Fruit fly (Drosophila melanogaster) whole organism, embryonic: ENCODE data around the gene CG32087.

Source experiments
- Asciz ChIP-seq: fragments of 200-800 bp; sonication (Bioruptor generic); optimal IDR thresholded peaks from 2 replicates; lab custom pipeline; 2017; ENCODE audit warnings: missing biosample characterization, mild to moderate bottlenecking, missing genetic modification characterization, missing genetic modification reagents
- Bdp1 ChIP-seq: fragments of 200-800 bp; sonication (Bioruptor generic); optimal IDR thresholded peaks from 3 replicates; lab custom pipeline; 2016; ENCODE audit warnings: missing biosample characterization, missing genetic modification characterization
- CG10267 ChIP-seq: fragments of 200-800 bp; sonication (Bioruptor generic); optimal IDR thresholded peaks from 2 replicates; lab custom pipeline; 2018; ENCODE audit warnings: missing biosample characterization, mild to moderate bottlenecking, missing genetic modification characterization, moderate library complexity
- CG10462 ChIP-seq: fragments of 200-800 bp; sonication (Bioruptor generic); optimal IDR thresholded peaks from 2 replicates; lab custom pipeline; 2016; ENCODE audit warnings: missing biosample characterization, missing genetic modification characterization
- CG11093 ChIP-seq: fragments of 200-800 bp; sonication (Bioruptor generic); IDR thresholded peaks from 3 replicates; pipeline ENCODE4 v1.3.6; 2022; ENCODE audit warnings: missing biosample characterization, missing genetic modification characterization
- CG11456 ChIP-seq: fragments of 200-800 bp; sonication (Bioruptor generic); IDR thresholded peaks from 3 replicates; pipeline ENCODE4 v1.3.6; 2022; ENCODE audit warnings: missing biosample characterization, missing genetic modification characterization
- CG15269 ChIP-seq: fragments of 200-800 bp; sonication (Bioruptor generic); optimal IDR thresholded peaks from 2 replicates; lab custom pipeline; 2018; ENCODE audit warnings: missing biosample characterization, mild to moderate bottlenecking, missing genetic modification characterization, moderate library complexity
- CG1647 ChIP-seq: fragments of 200-800 bp; sonication (Bioruptor generic); optimal IDR thresholded peaks from 3 replicates; lab custom pipeline; 2016; ENCODE audit warnings: missing biosample characterization, missing genetic modification characterization
- CG17912 ChIP-seq: fragments of 200-800 bp; sonication (Bioruptor generic); optimal IDR thresholded peaks from 2 replicates; lab custom pipeline; 2018; ENCODE audit warnings: missing biosample characterization, mild to moderate bottlenecking, missing genetic modification characterization
- CG32767 ChIP-seq: fragments of 200-800 bp; sonication (Bioruptor generic); IDR thresholded peaks from 2 replicates; pipeline ENCODE4 v1.3.6; 2022; ENCODE audit warnings: missing biosample characterization, missing genetic modification characterization
- CG6813 ChIP-seq: fragments of 200-800 bp; sonication (Bioruptor generic); optimal IDR thresholded peaks from 2 replicates; lab custom pipeline; 2017; ENCODE audit warnings: missing biosample characterization, missing genetic modification characterization, mild to moderate bottlenecking, moderate library complexity, missing genetic modification reagents
- CHES-1-like ChIP-seq: fragments of 200-800 bp; sonication (Bioruptor generic); optimal IDR thresholded peaks from 2 replicates; lab custom pipeline; 2016; ENCODE audit warnings: missing biosample characterization, missing genetic modification characterization
- Camta ChIP-seq: fragments of 200-800 bp; sonication (Bioruptor generic); optimal IDR thresholded peaks from 2 replicates; lab custom pipeline; 2016; ENCODE audit warnings: missing biosample characterization, missing genetic modification characterization
- Deaf1 ChIP-seq: fragments of 200-800 bp; optimal IDR thresholded peaks from 3 replicates; lab custom pipeline; 2019; ENCODE audit warnings: missing biosample characterization, mild to moderate bottlenecking, missing genetic modification characterization, moderate library complexity
- Dip3 ChIP-seq: fragments of 200-800 bp; sonication (Bioruptor generic); optimal IDR thresholded peaks from 3 replicates; lab custom pipeline; 2016; ENCODE audit warnings: missing biosample characterization, missing genetic modification characterization
- Dp ChIP-seq: fragments of 200-800 bp; sonication (Bioruptor generic); optimal IDR thresholded peaks from 2 replicates; lab custom pipeline; 2018; ENCODE audit warnings: missing biosample characterization, mild to moderate bottlenecking, missing genetic modification characterization, moderate library complexity
- E2f2 ChIP-seq: fragments of 200-800 bp; sonication (Bioruptor generic); IDR thresholded peaks from 2 replicates; pipeline ENCODE4 v1.3.6; 2022; ENCODE audit warnings: missing biosample characterization, missing genetic modification characterization
- Ets65A ChIP-seq: fragments of 200-800 bp; sonication (Bioruptor generic); peaks from one replicate; lab custom pipeline; 2016; ENCODE audit warnings: missing biosample characterization, missing genetic modification characterization
- Fer1 ChIP-seq: fragments of 200-800 bp; sonication (Bioruptor generic); optimal IDR thresholded peaks from 2 replicates; lab custom pipeline; 2017; ENCODE audit warnings: missing biosample characterization, mild to moderate bottlenecking, missing genetic modification characterization
- Fer3 ChIP-seq: fragments of 200-800 bp; sonication (Bioruptor generic); optimal IDR thresholded peaks from 2 replicates; lab custom pipeline; 2018; ENCODE audit warnings: missing biosample characterization, mild to moderate bottlenecking, missing genetic modification characterization, moderate library complexity
- Kr ChIP-seq: fragments of 200-800 bp; sonication (Bioruptor generic); optimal IDR thresholded peaks from 2 replicates; lab custom pipeline; 2017; ENCODE audit warnings: missing biosample characterization, mild to moderate bottlenecking, missing genetic modification characterization
- Med ChIP-seq: fragments of 200-800 bp; sonication (Bioruptor generic); peaks from one replicate; lab custom pipeline; 2016; ENCODE audit warnings: missing biosample characterization, missing genetic modification characterization, mild to moderate bottlenecking, inconsistent platforms, moderate library complexity
- Mes4 ChIP-seq: fragments of 200-800 bp; sonication (Bioruptor generic); optimal IDR thresholded peaks from 2 replicates; lab custom pipeline; 2016; ENCODE audit warnings: missing biosample characterization, missing genetic modification characterization
- Oli ChIP-seq: fragments of 200-800 bp; sonication (Bioruptor generic); optimal IDR thresholded peaks from 2 replicates; lab custom pipeline; 2018; ENCODE audit warnings: missing biosample characterization, mild to moderate bottlenecking, missing genetic modification characterization, moderate library complexity
- abd-A ChIP-seq: fragments of 200-800 bp; sonication (Bioruptor generic); optimal IDR thresholded peaks from 3 replicates; lab custom pipeline; 2019; ENCODE audit warnings: missing biosample characterization, mild to moderate bottlenecking, missing genetic modification characterization, moderate library complexity
- bbx ChIP-seq: fragments of 200-800 bp; sonication (Bioruptor generic); IDR thresholded peaks from 2 replicates; pipeline ENCODE4 v1.3.6; 2022; ENCODE audit warnings: missing biosample characterization, missing genetic modification characterization; ENCODE audit not compliant: partially characterized antibody
- bowl ChIP-seq: fragments of 200-800 bp; sonication (Bioruptor generic); IDR thresholded peaks from 2 replicates; pipeline ENCODE4 v1.3.6; 2022; ENCODE audit warnings: missing biosample characterization, missing genetic modification characterization
- caup ChIP-seq: fragments of 200-800 bp; sonication (Bioruptor generic); optimal IDR thresholded peaks from 3 replicates; lab custom pipeline; 2017; ENCODE audit warnings: missing biosample characterization, mild to moderate bottlenecking, missing genetic modification characterization, moderate library complexity; ENCODE audit not compliant: severe bottlenecking
- cg ChIP-seq: fragments of 200-800 bp; sonication (Bioruptor generic); optimal IDR thresholded peaks from 3 replicates; lab custom pipeline; 2019; ENCODE audit warnings: missing biosample characterization, mild to moderate bottlenecking, missing genetic modification characterization, moderate library complexity
- ci ChIP-seq: fragments of 200-800 bp; sonication (Bioruptor generic); IDR thresholded peaks from 3 replicates; pipeline ENCODE4 v1.3.6; 2022; ENCODE audit warnings: missing biosample characterization, missing genetic modification characterization
- dan ChIP-seq: fragments of 200-800 bp; sonication (Bioruptor generic); IDR thresholded peaks from 2 replicates; pipeline ENCODE4 v1.3.6; 2022; ENCODE audit warnings: missing biosample characterization, missing genetic modification characterization
- danr ChIP-seq: fragments of 200-800 bp; sonication (Bioruptor generic); IDR thresholded peaks from 2 replicates; pipeline ENCODE4 v1.3.6; 2022; ENCODE audit warnings: missing biosample characterization, missing genetic modification characterization
- dati ChIP-seq: fragments of 200-800 bp; sonication (Bioruptor generic); IDR thresholded peaks from 2 replicates; pipeline ENCODE4 v1.3.6; 2022; ENCODE audit warnings: missing biosample characterization, missing genetic modification characterization
- dmrt11E ChIP-seq: fragments of 200-800 bp; sonication (Bioruptor generic); optimal IDR thresholded peaks from 3 replicates; lab custom pipeline; 2018; ENCODE audit warnings: missing biosample characterization, mild to moderate bottlenecking, missing genetic modification characterization, moderate library complexity
- dmrt99B ChIP-seq: fragments of 200-800 bp; sonication (Bioruptor generic); optimal IDR thresholded peaks from 2 replicates; lab custom pipeline; 2018; ENCODE audit warnings: missing biosample characterization, mild to moderate bottlenecking, missing genetic modification characterization, moderate library complexity
- dysf ChIP-seq: fragments of 200-800 bp; sonication (Bioruptor generic); IDR thresholded peaks from 3 replicates; pipeline ENCODE4 v1.3.6; 2022; ENCODE audit warnings: missing biosample characterization, missing genetic modification characterization
- fd64A ChIP-seq: fragments of 200-800 bp; sonication (Bioruptor generic); optimal IDR thresholded peaks from 3 replicates; lab custom pipeline; 2018; ENCODE audit warnings: missing biosample characterization, mild to moderate bottlenecking, missing genetic modification characterization
- fru ChIP-seq: fragments of >200 bp; optimal IDR thresholded peaks from 2 replicates; lab custom pipeline; 2017
- gsb ChIP-seq: fragments of 200-800 bp; sonication (Bioruptor generic); IDR thresholded peaks from 2 replicates; pipeline ENCODE4 v1.3.6; 2022; ENCODE audit warnings: missing biosample characterization, missing genetic modification characterization
- hb ChIP-seq: fragments of 200-800 bp; sonication (Bioruptor generic); IDR thresholded peaks from 3 replicates; pipeline ENCODE4 v1.3.6; 2022; ENCODE audit warnings: missing biosample characterization, missing genetic modification characterization; ENCODE audit not compliant: partially characterized antibody
- maf-S ChIP-seq: fragments of 200-800 bp; sonication (Bioruptor generic); optimal IDR thresholded peaks from 2 replicates; lab custom pipeline; 2016; ENCODE audit warnings: missing biosample characterization, missing genetic modification characterization
- mam ChIP-seq: fragments of 200-800 bp; sonication (Bioruptor generic); optimal IDR thresholded peaks from 3 replicates; lab custom pipeline; 2016; ENCODE audit warnings: missing biosample characterization, missing genetic modification characterization
- nau ChIP-seq: fragments of 200-800 bp; sonication (Bioruptor generic); optimal IDR thresholded peaks from 3 replicates; lab custom pipeline; 2017; ENCODE audit warnings: missing biosample characterization, mild to moderate bottlenecking, missing genetic modification characterization, missing genetic modification reagents
- oc ChIP-seq: fragments of 200-800 bp; sonication (Bioruptor generic); optimal IDR thresholded peaks from 2 replicates; lab custom pipeline; 2018; ENCODE audit warnings: missing biosample characterization, mild to moderate bottlenecking, missing genetic modification characterization, moderate library complexity
- onecut ChIP-seq: fragments of 200-800 bp; sonication (Bioruptor generic); IDR thresholded peaks from 2 replicates; pipeline ENCODE4 v1.3.6; 2022; ENCODE audit warnings: missing biosample characterization, missing genetic modification characterization
- pan ChIP-seq, 4 experiments: fragments of >200 bp in 3 of 4; fragments of 200-800 bp in 1 of 4; sonication (Bioruptor generic) in 1 of 4; optimal IDR thresholded peaks in 3 of 4; IDR thresholded peaks in 1 of 4; 2 replicates each; pipeline versions ENCODE4 v1.3.6 to Lab custom; 2017 to 2022; ENCODE audit warnings: missing biosample characterization in 2 of 4, missing genetic modification characterization in 2 of 4, mixed read lengths in 1 of 4
- prd ChIP-seq, 3 experiments: fragments of >200 bp in 2 of 3; fragments of 200-800 bp in 1 of 3; sonication (Bioruptor generic) in 1 of 3; optimal IDR thresholded peaks in 2 of 3; IDR thresholded peaks in 1 of 3; 2 replicates in 2 of 3; 3 replicates in 1 of 3; pipeline versions ENCODE4 v1.3.6 to Lab custom; 2017 to 2022; ENCODE audit warnings: missing biosample characterization in 1 of 3, missing genetic modification characterization in 1 of 3
- so ChIP-seq: fragments of 200-800 bp; sonication (Bioruptor generic); IDR thresholded peaks from 3 replicates; pipeline ENCODE4 v1.3.6; 2022; ENCODE audit warnings: missing biosample characterization, missing genetic modification characterization
- ssp ChIP-seq: fragments of 200-800 bp; sonication (Bioruptor generic); IDR thresholded peaks from 2 replicates; pipeline ENCODE4 v1.3.6; 2022; ENCODE audit warnings: missing biosample characterization, missing genetic modification characterization
- zfh2 ChIP-seq: fragments of 200-800 bp; sonication (Bioruptor generic); optimal IDR thresholded peaks from 2 replicates; lab custom pipeline; 2016; ENCODE audit warnings: missing biosample characterization, missing genetic modification characterization

Gene CG32087

dm6 chr3L:11711059-11711628 is 20.8 kb upstream of the CG32087 start, which contains the start of gene crim (continued):
- TF ChIP-seq CG10462 (no peak), Oli (tag; lab: Kevin White, UChicago) (no peak), CG6813 (no peak), oc (tag; lab: Kevin White, UChicago) (no peak), maf-S (no peak), Camta (no peak), dan (no peak), cg (GFP tag; lab: Kevin White, UChicago) (no peak), hb (no peak), Fer1 (peak; percentile 10), gsb (GFP tag; lab: Robert Waterston, UW) (no peak), Kr (GFP tag; lab: Kevin White, UChicago) (no peak), zfh2 (GFP tag; lab: Kevin White, UChicago) (no peak), Fer3 (tag; lab: Kevin White, UChicago) (no peak), CG17912 (GFP tag; lab: Kevin White, UChicago) (no peak), Dip3 (GFP tag; lab: Kevin White, UChicago) (no peak), dmrt99B (no peak), caup (GFP tag; lab: Kevin White, UChicago) (no peak), prd (optimal IDR thresholded peaks at IDR 0.05; lab: Kevin White, UChicago) (no peak), prd (GFP tag; IDR thresholded peaks at IDR 0.05; lab: Robert Waterston, UW) (no peak), CG11456 (GFP tag; lab: Robert Waterston, UW) (no peak), Asciz (GFP tag; lab: Kevin White, UChicago) (no peak), E2f2 (peak; percentile 98), onecut (GFP tag; lab: Robert Waterston, UW) (no peak), Deaf1 (no peak), dmrt11E (tag; lab: Kevin White, UChicago) (no peak), dysf (GFP tag; lab: Robert Waterston, UW) (no peak), ssp (no peak), mam (GFP tag; lab: Kevin White, UChicago) (no peak), CG10267 (tag; lab: Kevin White, UChicago) (peak; percentile 97), Ets65A (GFP tag; lab: Kevin White, UChicago) (no peak), CG11093 (no peak), fru (lab: Kevin White, UChicago) (no peak), Mes4 (GFP tag; lab: Kevin White, UChicago) (no peak), ci (peak; percentile 23; the same call in 1 of the 3 replicates), CG1647 (GFP tag; lab: Kevin White, UChicago) (no peak), CG32767 (GFP tag; lab: Robert Waterston, UW) (no peak), Dp (GFP tag; lab: Kevin White, UChicago) (peak; percentile 95), Bdp1 (GFP tag; lab: Kevin White, UChicago) (no peak), nau (GFP tag; lab: Kevin White, UChicago) (no peak), CG15269 (tag; lab: Kevin White, UChicago) (no peak), pan (optimal IDR thresholded peaks at IDR 0.05; lab: Kevin White, UChicago) (no peak), pan (GFP tag; optimal IDR thresholded peaks at IDR 0.05 in 1 of 2, IDR thresholded peaks at IDR 0.05 in 1 of 2) (no peak), CHES-1-like (GFP tag; lab: Kevin White, UChicago) (no peak), fd64A (no peak), so (0 out of 3 replicates have a peak, but pooled peaks have one; percentile 34), dati (no peak), danr (GFP tag; lab: Robert Waterston, UW) (no peak), Med (GFP tag; lab: Kevin White, UChicago) (peak; percentile 70), abd-A (tag; lab: Kevin White, UChicago) (no peak), bowl (GFP tag; lab: Robert Waterston, UW) (no peak), bbx (no peak)
